Worm (Caenorhabditis elegans) whole organism, mixed stage, embryonic: ENCODE results near the gene apb-1.
"Not testable (repeated sequence)": the region's sequence is repeated elsewhere in the genome, so short reads cannot be mapped to it uniquely, and the experiment has no call there.

Source experiments
- bed-3 ChIP-seq: fragments of 200-800 bp; sonication (Bioruptor generic); optimal IDR thresholded peaks from 3 replicates; lab custom pipeline; 2018; ENCODE audit warnings: mild to moderate bottlenecking, missing genetic modification characterization, moderate library complexity, missing compliant biosample characterization
- ceh-43 ChIP-seq: fragments of 200-800 bp; sonication (Bioruptor generic); optimal IDR thresholded peaks from 2 replicates; lab custom pipeline; 2018; ENCODE audit warnings: mild to moderate bottlenecking, missing genetic modification characterization, moderate library complexity, missing compliant biosample characterization
- ceh-83 ChIP-seq: fragments of 200-800 bp; sonication (Bioruptor generic); optimal IDR thresholded peaks from 2 replicates; lab custom pipeline; 2018; ENCODE audit warnings: mild to moderate bottlenecking, missing genetic modification characterization, missing compliant biosample characterization
- ces-1 ChIP-seq: fragments of 150-350 bp; optimal IDR thresholded peaks from 2 replicates; lab custom pipeline; 2014; ENCODE audit warnings: missing biosample characterization, missing genetic modification reagents, missing genetic modification characterization
- cnd-1 ChIP-seq: fragments of 200-800 bp; sonication (Bioruptor generic); optimal IDR thresholded peaks from 2 replicates; lab custom pipeline; 2018; ENCODE audit warnings: mild to moderate bottlenecking, missing genetic modification characterization, missing compliant biosample characterization
- drap-1 ChIP-seq: fragments of 200-800 bp; sonication (Bioruptor generic); optimal IDR thresholded peaks from 3 replicates; lab custom pipeline; 2018; ENCODE audit warnings: mild to moderate bottlenecking, missing genetic modification characterization, missing compliant biosample characterization
- elt-1 ChIP-seq: sonication (generic microtip); optimal IDR thresholded peaks from 2 replicates; lab custom pipeline; 2017; ENCODE audit warnings: missing genetic modification characterization, mild to moderate bottlenecking, missing compliant biosample characterization, antibody characterized with exemption, moderate library complexity, borderline replicate concordance; ENCODE audit not compliant: insufficient read depth
- elt-3 ChIP-seq: fragments of 150-350 bp; optimal IDR thresholded peaks from 2 replicates; lab custom pipeline; 2014; ENCODE audit warnings: missing biosample characterization, missing genetic modification characterization
- hlh-1 ChIP-seq: fragments of 150-350 bp; optimal IDR thresholded peaks from 2 replicates; lab custom pipeline; 2014; ENCODE audit warnings: missing biosample characterization, missing genetic modification reagents, missing genetic modification characterization
- lin-13 ChIP-seq: fragments of 150-350 bp; optimal IDR thresholded peaks from 2 replicates; lab custom pipeline; 2014; ENCODE audit warnings: missing biosample characterization, missing genetic modification characterization
- lin-32 ChIP-seq: fragments of 200-800 bp; sonication (Bioruptor generic); optimal IDR thresholded peaks from 2 replicates; lab custom pipeline; 2018; ENCODE audit warnings: mild to moderate bottlenecking, missing genetic modification characterization, missing compliant biosample characterization
- lsy-2 ChIP-seq: fragments of 150-350 bp; optimal IDR thresholded peaks from 2 replicates; lab custom pipeline; 2014; ENCODE audit warnings: missing biosample characterization, missing genetic modification characterization
- mab-5 ChIP-seq: fragments of 150-350 bp; optimal IDR thresholded peaks from 2 replicates; lab custom pipeline; 2014; ENCODE audit warnings: missing biosample characterization, missing genetic modification characterization
- mep-1 ChIP-seq: fragments of 150-350 bp; optimal IDR thresholded peaks from 2 replicates; lab custom pipeline; 2017; ENCODE audit warnings: missing biosample characterization, missing genetic modification reagents, missing genetic modification characterization, inconsistent platforms
- mls-2 ChIP-seq: sonication (generic microtip); optimal IDR thresholded peaks from 2 replicates; lab custom pipeline; 2016; ENCODE audit warnings: mild to moderate bottlenecking, missing genetic modification characterization, moderate library complexity, missing compliant biosample characterization
- nhr-12 ChIP-seq: fragments of 150-350 bp; optimal IDR thresholded peaks from 2 replicates; lab custom pipeline; 2014; ENCODE audit warnings: missing biosample characterization, missing genetic modification characterization
- nhr-2 ChIP-seq: fragments of 150-350 bp; optimal IDR thresholded peaks from 2 replicates; lab custom pipeline; 2014; ENCODE audit warnings: missing biosample characterization, missing genetic modification characterization
- nhr-76 ChIP-seq: sonication (generic microtip); optimal IDR thresholded peaks from 2 replicates; lab custom pipeline; 2017; ENCODE audit warnings: missing biosample characterization, missing genetic modification characterization
- pha-4 ChIP-seq: fragments of 150-350 bp; optimal IDR thresholded peaks from 2 replicates; lab custom pipeline; 2018; ENCODE audit warnings: missing biosample characterization, missing genetic modification reagents, missing genetic modification characterization
- sem-2 ChIP-seq: fragments of 200-800 bp; sonication (Bioruptor generic); optimal IDR thresholded peaks from 2 replicates; lab custom pipeline; 2018; ENCODE audit warnings: mild to moderate bottlenecking, missing genetic modification characterization, missing compliant biosample characterization
- snpc-4 ChIP-seq: fragments of 150-350 bp; optimal IDR thresholded peaks from 2 replicates; lab custom pipeline; 2014; ENCODE audit warnings: missing biosample characterization, missing genetic modification characterization
- sptf-1 ChIP-seq: sonication (generic microtip); optimal IDR thresholded peaks from 2 replicates; lab custom pipeline; 2017; ENCODE audit warnings: mild to moderate bottlenecking, missing genetic modification characterization, moderate library complexity, missing compliant biosample characterization
- unc-120 ChIP-seq: sonication (generic microtip); optimal IDR thresholded peaks from 2 replicates; lab custom pipeline; 2017; ENCODE audit warnings: missing genetic modification characterization, missing compliant biosample characterization; ENCODE audit not compliant: poor library complexity, severe bottlenecking
- unc-39 ChIP-seq: fragments of 150-350 bp; optimal IDR thresholded peaks from 2 replicates; lab custom pipeline; 2014; ENCODE audit warnings: missing biosample characterization, missing genetic modification characterization
- unc-62 ChIP-seq: fragments of 150-350 bp; optimal IDR thresholded peaks from 2 replicates; lab custom pipeline; 2014; ENCODE audit warnings: missing biosample characterization, missing genetic modification reagents, missing genetic modification characterization
- zip-8 ChIP-seq: fragments of 150-350 bp; optimal IDR thresholded peaks from 2 replicates; lab custom pipeline; 2014; ENCODE audit warnings: missing biosample characterization, missing genetic modification characterization
- ztf-11 ChIP-seq: fragments of 150-350 bp; optimal IDR thresholded peaks from 2 replicates; lab custom pipeline; 2014; ENCODE audit warnings: missing biosample characterization, missing genetic modification characterization

apb-1 gene

DNA sequence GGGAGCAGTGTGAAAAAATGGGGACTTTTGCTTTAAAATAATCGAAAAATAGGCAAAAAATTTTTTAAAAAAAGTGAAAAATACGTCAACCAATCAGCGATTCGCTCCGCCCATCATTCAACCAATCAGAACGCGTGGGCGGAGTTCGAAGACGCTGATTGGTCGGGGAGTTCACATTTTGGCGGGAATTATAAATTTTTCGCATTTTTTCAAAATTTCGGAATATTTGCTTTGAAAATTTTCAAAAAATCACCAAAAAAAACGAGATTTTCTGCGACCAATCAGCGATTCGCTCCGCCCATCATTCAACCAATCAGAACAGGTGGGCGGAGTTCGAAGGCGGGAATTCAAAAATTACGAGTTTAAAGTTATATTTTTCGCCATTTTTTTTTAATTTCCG lies 24.4 kb downstream of the apb-1 start:
- TF ChIP-seq ces-1 (GFP tag; lab: Kevin White, UChicago) (no peak), elt-3 (tag; lab: Kevin White, UChicago) (no peak), unc-39 (no peak), sptf-1 (tag; lab: Kevin White, UChicago) (no peak), ceh-43 (no peak), sem-2 (no peak), hlh-1 (tag; lab: Kevin White, UChicago) (no peak), snpc-4 (tag; lab: Kevin White, UChicago) (no peak), zip-8 (tag; lab: Kevin White, UChicago) (no peak), elt-1 (tag; lab: Kevin White, UChicago) (no peak), lsy-2 (tag; lab: Kevin White, UChicago) (no peak), mep-1 (tag; lab: Kevin White, UChicago) (no peak), ceh-83 (GFP tag; lab: Kevin White, UChicago) (no peak), pha-4 (no peak)

DNA sequence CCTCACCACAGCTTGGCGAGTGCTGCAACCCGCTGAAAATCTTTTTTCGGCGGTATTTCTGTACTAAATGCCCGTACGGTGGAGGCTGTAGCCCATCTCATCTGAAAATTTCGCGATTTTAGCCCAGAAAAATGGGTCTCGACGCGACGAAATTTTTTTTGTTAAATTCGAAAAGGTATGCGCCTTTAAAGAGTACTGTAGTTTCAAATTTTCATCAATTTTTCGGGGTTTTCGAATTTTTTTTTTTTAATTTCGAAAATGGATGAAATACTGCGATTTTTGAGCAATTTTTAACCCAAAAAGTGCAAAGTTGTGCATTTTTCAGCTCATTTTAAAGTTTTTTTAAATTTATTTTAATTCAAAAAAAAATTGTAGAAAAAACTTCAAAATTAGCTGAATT lies 25.4 kb downstream of the apb-1 start, which contains the start of gene Y54F10AR.2:
Y54F10AR.2 (minus strand) TSS at position 101 of the 400 bp plus-strand sequence.
- TF ChIP-seq sptf-1 (tag; lab: Kevin White, UChicago) (no peak), cnd-1 (tag; lab: Kevin White, UChicago) (no peak), lin-13 (no peak), ces-1 (GFP tag; lab: Kevin White, UChicago) (no peak), ceh-83 (GFP tag; lab: Kevin White, UChicago) (no peak), hlh-1 (tag; lab: Kevin White, UChicago) (no peak), unc-120 (tag; lab: Kevin White, UChicago) (no peak), drap-1 (GFP tag; lab: Kevin White, UChicago) (no peak)

DNA sequence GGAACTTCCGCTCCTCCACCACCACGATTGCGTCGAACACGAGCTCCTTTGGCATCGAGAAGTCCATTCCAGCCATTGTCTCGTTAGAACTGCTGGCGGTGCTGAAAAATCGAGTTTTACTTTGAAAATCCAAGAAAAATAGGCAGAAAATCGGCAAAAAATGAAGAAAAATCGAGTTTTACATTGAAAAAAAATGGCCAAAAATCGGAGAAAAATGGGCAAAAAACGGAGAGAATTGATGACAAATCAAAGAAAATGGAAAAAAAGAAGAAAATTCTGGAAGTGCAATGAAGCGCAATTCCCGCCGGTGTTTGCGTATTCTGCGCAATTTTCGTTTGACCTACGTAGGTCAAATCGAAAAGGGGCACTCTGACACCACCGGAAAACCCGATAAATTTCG lies 33.0 kb downstream of the apb-1 start, which contains the start of gene Y54F10AM.11:
Y54F10AM.11 (minus strand) TSS at position 101 of the 400 bp plus-strand sequence.
- not testable (repeated sequence) for TF ChIP-seq lsy-2 (tag; lab: Kevin White, UChicago); nhr-2; pha-4

DNA sequence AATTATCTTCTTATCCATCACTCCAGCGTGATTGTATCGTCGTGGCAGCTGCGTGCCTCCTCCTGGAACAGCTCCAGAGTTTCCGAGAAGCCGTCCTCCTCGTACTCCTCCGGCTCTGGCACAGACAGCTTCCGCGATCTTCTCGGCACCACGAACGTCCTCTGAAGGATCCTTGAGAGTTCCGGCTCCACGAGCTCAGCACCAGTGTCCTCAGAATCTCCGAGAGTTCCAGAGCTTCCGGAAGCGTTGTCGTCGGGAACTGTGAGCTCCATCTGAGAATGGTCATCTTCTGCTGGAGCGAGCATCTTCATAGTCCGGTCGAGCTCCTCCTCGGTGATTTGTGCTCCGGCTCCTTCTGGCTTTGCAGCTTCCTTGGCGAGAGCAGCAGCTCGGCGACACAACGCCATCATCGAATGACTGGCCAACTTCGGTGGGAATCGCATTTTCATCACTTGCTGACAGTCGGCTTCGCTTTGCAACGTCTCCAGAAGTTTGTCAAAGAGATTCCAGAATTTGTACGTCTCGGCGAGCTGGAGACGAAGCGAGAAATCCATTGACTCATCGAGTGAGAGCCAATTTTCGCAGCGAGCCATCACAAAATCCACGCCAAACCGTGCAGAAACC lies 33.7 kb downstream of the apb-1 start:
- TF ChIP-seq ceh-43, result no peak
- no peak for TF ChIP-seq elt-3 (tag; lab: Kevin White, UChicago)
- TF ChIP-seq elt-1 (tag; lab: Kevin White, UChicago), result no peak
- TF ChIP-seq ces-1 (GFP tag; lab: Kevin White, UChicago), result no peak
- TF ChIP-seq hlh-1 (tag; lab: Kevin White, UChicago), result no peak
- TF ChIP-seq nhr-2, result no peak

DNA sequence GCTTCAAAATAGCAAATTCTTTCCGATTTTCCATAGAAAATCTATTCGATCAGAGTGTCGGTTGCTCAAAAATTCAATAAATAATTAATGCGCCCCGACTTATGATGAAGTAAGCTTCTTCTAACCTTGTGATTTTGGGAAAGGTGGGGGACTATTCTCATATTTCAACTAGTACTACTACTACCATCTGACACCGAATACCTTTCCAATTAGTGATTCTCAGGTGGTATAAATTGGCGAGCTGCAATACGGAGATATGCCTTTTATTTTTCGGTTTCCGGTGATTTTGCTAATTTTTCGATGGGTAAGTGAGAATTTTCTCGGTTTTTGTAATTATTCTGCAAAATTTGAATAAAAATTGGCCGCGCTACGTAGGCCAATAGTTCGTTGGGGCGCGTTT lies 35.4 kb downstream of the apb-1 start, which contains the start of gene nhr-239:
nhr-239 (plus strand) TSS at position 301 of the 400 bp plus-strand sequence.
- TF ChIP-seq nhr-76 (no peak), lsy-2 (tag; lab: Kevin White, UChicago) (no peak), pha-4 (no peak), hlh-1 (tag; lab: Kevin White, UChicago) (no peak), nhr-12 (tag; lab: Kevin White, UChicago) (no peak), sem-2 (no peak), snpc-4 (tag; lab: Kevin White, UChicago) (no peak), mls-2 (no peak), ztf-11 (tag; lab: Kevin White, UChicago) (no peak), unc-62 (no peak), lin-32 (GFP tag; lab: Kevin White, UChicago) (no peak), sptf-1 (tag; lab: Kevin White, UChicago) (no peak), bed-3 (GFP tag; lab: Kevin White, UChicago) (no peak), mab-5 (tag; lab: Kevin White, UChicago) (no peak)

DNA sequence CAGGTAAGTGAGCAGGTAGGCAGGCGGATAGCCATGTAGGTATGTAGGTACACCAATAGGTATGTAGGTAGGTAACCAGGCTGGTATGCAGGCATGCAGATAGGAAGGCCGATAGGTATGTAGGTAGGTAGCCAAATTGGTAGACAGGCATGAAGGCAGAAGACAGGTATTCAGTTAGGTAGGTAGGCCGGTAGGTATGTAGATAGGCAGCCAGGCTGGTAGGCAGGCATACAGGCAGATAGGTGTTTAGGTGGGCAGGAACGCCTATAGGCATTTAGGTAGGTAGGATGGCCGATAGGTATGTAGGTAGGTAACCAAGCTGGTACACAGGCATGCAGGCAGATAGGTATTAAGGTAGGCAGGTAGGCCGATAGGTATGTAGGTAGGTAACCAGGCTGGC lies 36.1 kb downstream of the apb-1 start:
- TF ChIP-seq bed-3 (GFP tag; lab: Kevin White, UChicago), result no peak
- peak; percentile 51 for TF ChIP-seq sptf-1 (tag; lab: Kevin White, UChicago)
- no peak for TF ChIP-seq mab-5 (tag; lab: Kevin White, UChicago)
- TF ChIP-seq, all 35 proteins: peak for 1
